Fruit fly (Drosophila melanogaster): ENCODE results near the gene wit.
A peak's percentile ranks its signal among the peaks of the same experiment; 100 is the strongest.

DNA sequence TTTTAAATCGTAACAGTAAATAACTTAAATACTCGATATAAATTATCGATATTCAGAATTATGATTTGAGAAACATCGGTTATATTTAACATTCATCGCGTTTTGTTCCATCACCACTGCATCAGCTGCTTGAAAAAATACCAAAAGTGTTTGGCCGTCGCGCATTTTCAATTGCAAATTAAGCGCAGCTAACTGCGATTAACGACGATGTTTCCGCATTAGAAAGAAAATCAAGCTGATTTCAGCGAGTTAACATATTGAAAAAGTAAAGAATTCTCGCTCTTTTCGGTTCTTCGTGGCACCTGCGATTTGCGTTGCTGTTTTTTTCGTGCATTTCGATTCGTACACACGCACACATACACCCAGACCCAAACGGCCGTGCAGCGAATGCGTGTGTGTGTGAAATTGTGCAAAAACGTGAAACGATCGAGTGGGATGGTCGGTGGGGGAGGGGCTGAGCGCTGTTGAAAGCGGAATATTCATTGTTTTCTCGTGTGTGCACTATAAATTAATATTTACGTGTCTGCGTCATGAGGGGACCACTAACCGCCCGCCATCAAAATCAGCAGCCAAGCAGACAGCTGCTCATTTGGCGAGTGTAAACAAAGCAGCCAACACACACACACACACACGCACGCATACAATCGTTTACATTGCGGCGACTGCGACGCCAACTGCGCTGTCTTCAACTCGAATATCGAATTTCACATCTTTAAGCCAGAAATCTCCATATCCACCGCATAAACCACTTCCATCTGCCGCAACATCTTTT lies 36.7 kb upstream of the wit start, which contains the start of gene Ack:
- TF ChIP-seq CG17806 (tag; optimal IDR thresholded peaks at IDR 0.05) (no peak), Snoo (tag; optimal IDR thresholded peaks at IDR 0.05) (no peak), Ets98B (GFP tag; IDR thresholded peaks at IDR 0.05) (no peak), Pif1B (GFP tag; optimal IDR thresholded peaks at IDR 0.05) (no peak), Pif1A (GFP tag; optimal IDR thresholded peaks at IDR 0.05) (no peak), CG10348 (GFP tag; IDR thresholded peaks at IDR 0.05) (no peak), CG13204 (GFP tag; optimal IDR thresholded peaks at IDR 0.05) (peak; percentile 17)

All from whole organism, pupa.